Fruit fly (Drosophila melanogaster) whole organism: ENCODE results near the gene sov.

Experiments used
- CG8478 ChIP-seq: fragments of >200 bp; optimal IDR thresholded peaks from 2 replicates; lab custom pipeline; 2018; ENCODE audit warnings: inconsistent platforms
- Dll ChIP-seq: fragments of >200 bp; optimal IDR thresholded peaks from 2 replicates; lab custom pipeline; 2017
- EcR ChIP-seq, 2 experiments: fragments of >200 bp; optimal IDR thresholded peaks; 2 replicates each; lab custom pipeline; 2017; ENCODE audit warnings: missing biosample characterization in 2 of 2, missing genetic modification characterization in 2 of 2, missing genetic modification reagents in 2 of 2
- pan ChIP-seq: fragments of >200 bp; optimal IDR thresholded peaks from 2 replicates; lab custom pipeline; 2017
- psq ChIP-seq: fragments of >200 bp; optimal IDR thresholded peaks from 2 replicates; lab custom pipeline; 2017
- usp ChIP-seq: fragments of >200 bp; optimal IDR thresholded peaks from 2 replicates; lab custom pipeline; 2017; ENCODE audit warnings: missing biosample characterization, missing genetic modification characterization, mixed read lengths

The sov gene

dm6 chrX:6723622-6724021, 32.5 kb upstream of the sov start:
- TF ChIP-seq psq (lab: Kevin White, UChicago) (no peak), pan (lab: Kevin White, UChicago) (no peak), EcR (GFP tag; optimal IDR thresholded peaks at IDR 0.05; lab: Kevin White, UChicago) (no peak), usp (GFP tag; lab: Kevin White, UChicago) (no peak), CG8478 (no peak), Dll (lab: Kevin White, UChicago) (no peak)

- TF ChIP-seq EcR (GFP tag; optimal IDR thresholded peaks at IDR 0.05; lab: Kevin White, UChicago) (no peak), usp (GFP tag; lab: Kevin White, UChicago) (no peak), Dll (lab: Kevin White, UChicago) (no peak), pan (lab: Kevin White, UChicago) (no peak), CG8478 (no peak), psq (lab: Kevin White, UChicago) (no peak)
Observed at dm6 chrX:6724904-6725505, 31.1 kb upstream of the sov start.

- TF ChIP-seq psq (lab: Kevin White, UChicago) (no peak), CG8478 (no peak), usp (GFP tag; lab: Kevin White, UChicago) (no peak), Dll (lab: Kevin White, UChicago) (no peak)
Observed at dm6 chrX:6726758-6727490, 29.2 kb upstream of the sov start.

- TF ChIP-seq usp (GFP tag; lab: Kevin White, UChicago), result no peak
- TF ChIP-seq CG8478, result no peak
- no peak for TF ChIP-seq pan (lab: Kevin White, UChicago)
- no peak for TF ChIP-seq Dll (lab: Kevin White, UChicago)
- TF ChIP-seq EcR (GFP tag; optimal IDR thresholded peaks at IDR 0.05; lab: Kevin White, UChicago), result no peak
Observed at dm6 chrX:6728597-6729158, 27.4 kb upstream of the sov start.

- TF ChIP-seq EcR (GFP tag; optimal IDR thresholded peaks at IDR 0.05; lab: Kevin White, UChicago) (no peak), CG8478 (no peak), usp (GFP tag; lab: Kevin White, UChicago) (no peak), Dll (lab: Kevin White, UChicago) (no peak), psq (lab: Kevin White, UChicago) (no peak), pan (lab: Kevin White, UChicago) (no peak)
Observed at dm6 chrX:6730600-6731259, 25.4 kb upstream of the sov start.

- no peak for TF ChIP-seq psq (lab: Kevin White, UChicago)
Observed at dm6 chrX:6733291-6734042, 22.7 kb upstream of the sov start.

- TF ChIP-seq psq (lab: Kevin White, UChicago) (no peak), CG8478 (no peak), Dll (lab: Kevin White, UChicago) (no peak)
Observed at dm6 chrX:6739936-6740668, 16.0 kb upstream of the sov start, which contains the start of gene CG3168. TSS of gene CG3168 (minus strand) at chrX:6739986.

- no peak for TF ChIP-seq CG8478
- no peak for TF ChIP-seq Dll (lab: Kevin White, UChicago)
- no peak for TF ChIP-seq EcR (GFP tag; optimal IDR thresholded peaks at IDR 0.05; lab: Kevin White, UChicago)
Observed at dm6 chrX:6741184-6741586, 14.9 kb upstream of the sov start.

dm6 chrX:6743192-6743591, 12.9 kb upstream of the sov start:
- TF ChIP-seq Dll (lab: Kevin White, UChicago), result no peak
- TF ChIP-seq psq (lab: Kevin White, UChicago), result no peak
- no peak for TF ChIP-seq pan (lab: Kevin White, UChicago)
- TF ChIP-seq EcR (GFP tag; optimal IDR thresholded peaks at IDR 0.05; lab: Kevin White, UChicago), result no peak
- TF ChIP-seq CG8478, result no peak
- TF ChIP-seq usp (GFP tag; lab: Kevin White, UChicago), result no peak

dm6 chrX:6744088-6744487, 12.0 kb upstream of the sov start, which contains the start of gene RpL17:
TSS of gene RpL17 (minus strand) at chrX:6744238.
- TF ChIP-seq pan (lab: Kevin White, UChicago) (no peak), usp (GFP tag; lab: Kevin White, UChicago) (no peak), psq (lab: Kevin White, UChicago) (no peak), Dll (lab: Kevin White, UChicago) (no peak), CG8478 (no peak), EcR (GFP tag; optimal IDR thresholded peaks at IDR 0.05; lab: Kevin White, UChicago) (no peak)

dm6 chrX:6745547-6745946, 10.6 kb upstream of the sov start:
- TF ChIP-seq CG8478 (no peak), psq (lab: Kevin White, UChicago) (no peak)
